Fruit fly (Drosophila melanogaster): ENCODE results near the gene Nagk.

Nagk gene

DNA sequence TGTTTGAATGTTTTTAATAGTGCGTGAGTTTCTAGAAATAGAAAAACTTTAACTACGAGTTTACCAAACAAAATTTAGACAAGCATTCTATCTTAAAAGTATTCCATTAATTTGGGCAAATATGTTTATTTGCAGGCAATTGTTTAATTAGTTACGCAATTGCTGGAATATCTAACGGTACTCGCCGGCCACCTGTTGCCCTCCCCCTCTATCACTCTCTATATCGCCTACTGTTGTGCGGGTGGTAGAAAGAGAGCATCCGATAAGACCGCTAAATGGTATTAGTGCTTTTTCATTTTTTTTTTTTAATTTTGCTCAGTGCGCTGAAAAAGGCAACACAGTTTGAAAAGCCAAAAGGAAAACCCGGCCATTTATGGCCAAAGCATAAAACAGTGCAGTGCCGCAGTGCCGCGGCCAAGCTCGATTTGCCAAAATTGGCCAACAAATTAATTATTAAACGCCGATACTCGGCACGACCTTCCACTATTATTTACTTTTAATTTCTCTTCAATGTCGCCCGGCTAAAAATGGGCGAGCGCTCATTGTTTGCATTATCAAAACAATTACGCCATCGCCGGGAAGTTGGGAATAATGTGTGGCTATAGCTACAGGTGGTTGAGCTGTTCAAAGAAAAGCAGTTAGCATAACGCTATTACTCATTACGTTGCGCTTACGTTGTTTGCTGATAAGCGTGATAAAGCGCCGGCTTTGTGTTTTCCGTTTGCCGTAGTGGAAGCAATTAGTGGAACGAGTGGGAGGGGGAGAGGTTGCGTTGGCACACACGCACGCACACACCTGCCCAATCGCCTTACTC lies 53.0 kb downstream of the Nagk start:
- TF ChIP-seq Clk (GFP tag; optimal IDR thresholded peaks at IDR 0.05) (no peak), CG5204 (GFP tag; optimal IDR thresholded peaks at IDR 0.05) (no peak), cnc (optimal IDR thresholded peaks at IDR 0.05) (no peak), CG7045 (GFP tag; optimal IDR thresholded peaks at IDR 0.05) (no peak), CG12768 (GFP tag; optimal IDR thresholded peaks at IDR 0.05) (no peak), tj (GFP tag; optimal IDR thresholded peaks at IDR 0.05) (no peak), ovo (GFP tag; optimal IDR thresholded peaks at IDR 0.05) (peak; percentile 98), bab1 (GFP tag; optimal IDR thresholded peaks at IDR 0.05) (no peak), kay (GFP tag; ENCODE audit: borderline replicate concordance) (no peak), CG7101 (tag; optimal IDR thresholded peaks at IDR 0.05) (no peak), Hr96 (GFP tag; optimal IDR thresholded peaks at IDR 0.05) (no peak), toe (GFP tag; optimal IDR thresholded peaks at IDR 0.05) (no peak), CG14711 (tag; optimal IDR thresholded peaks at IDR 0.05) (no peak), Crg-1 (GFP tag; optimal IDR thresholded peaks at IDR 0.05) (no peak), pad (GFP tag; optimal IDR thresholded peaks at IDR 0.05) (peak; percentile 20), cic (GFP tag; optimal IDR thresholded peaks at IDR 0.05) (no peak), CG33017 (tag; optimal IDR thresholded peaks at IDR 0.05) (no peak)

DNA sequence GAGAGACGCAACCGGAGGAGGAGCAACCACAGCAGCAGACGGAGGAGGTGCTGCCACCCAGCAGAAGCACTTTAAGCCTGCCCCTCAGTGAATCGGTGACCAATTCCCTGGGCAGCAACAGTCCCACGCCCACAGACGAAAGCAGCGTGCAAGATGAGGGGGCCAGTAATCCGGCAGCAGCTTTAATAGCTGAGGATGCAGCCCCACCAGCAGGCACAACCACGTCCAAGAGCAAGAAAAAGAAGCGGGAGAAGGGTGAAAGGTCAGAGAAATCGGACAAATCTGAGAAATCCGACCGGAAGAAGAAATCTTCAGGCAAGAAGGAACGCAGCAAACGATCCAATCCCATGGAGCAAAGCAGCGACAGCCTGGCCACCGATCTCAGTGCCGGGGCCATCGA lies 54.3 kb downstream of the Nagk start:
- TF ChIP-seq CG12768 (GFP tag; optimal IDR thresholded peaks at IDR 0.05), result no peak
- no peak for TF ChIP-seq kay (GFP tag; ENCODE audit: borderline replicate concordance)
- TF ChIP-seq CG11617 (GFP tag; optimal IDR thresholded peaks at IDR 0.05), result no peak
- TF ChIP-seq cic (GFP tag; optimal IDR thresholded peaks at IDR 0.05), result no peak
- no peak for TF ChIP-seq tj (GFP tag; optimal IDR thresholded peaks at IDR 0.05)
